Fruit fly (Drosophila melanogaster): ENCODE data around the gene Trmt112.

Gene Trmt112

DNA sequence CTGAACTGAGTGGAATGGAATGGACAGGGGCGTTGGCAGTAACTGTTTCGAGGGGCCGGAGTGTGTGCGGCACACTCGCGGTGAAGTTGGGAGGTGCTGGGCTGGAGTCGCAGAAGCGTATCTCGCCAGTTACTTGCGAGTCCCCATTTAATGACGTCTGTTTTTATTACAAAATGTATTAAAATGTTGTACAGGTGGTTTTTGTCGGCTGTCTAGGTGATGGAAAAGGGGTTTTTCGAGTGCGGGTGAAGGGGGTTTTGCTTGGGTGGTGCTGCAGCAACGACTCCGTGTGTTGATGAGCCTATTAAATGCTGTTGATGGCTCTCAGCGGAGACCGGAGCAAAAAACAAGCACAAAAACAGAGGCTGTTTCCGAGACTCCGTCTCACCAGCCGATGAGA lies 34.7 kb upstream of the Trmt112 start (continued):
- no peak for TF ChIP-seq jing (GFP tag; optimal IDR thresholded peaks at IDR 0.05)
- 0 out of 2 replicates have a peak, but pooled peaks have one; percentile 15 for TF ChIP-seq vvl (GFP tag; IDR thresholded peaks at IDR 0.05)
- no peak for TF ChIP-seq btn (GFP tag; optimal IDR thresholded peaks at IDR 0.05)
- TF ChIP-seq lov (optimal IDR thresholded peaks at IDR 0.05) = no peak
- no peak for TF ChIP-seq lov (GFP tag; IDR thresholded peaks at IDR 0.05)
- TF ChIP-seq abd-A (tag; optimal IDR thresholded peaks at IDR 0.05) = peak; percentile 71
- no peak for TF ChIP-seq CG10565 (GFP tag; optimal IDR thresholded peaks at IDR 0.05)
- no peak for TF ChIP-seq CG1602 (GFP tag; optimal IDR thresholded peaks at IDR 0.05)
- peak; percentile 1 for TF ChIP-seq CG30403 (GFP tag; optimal IDR thresholded peaks at IDR 0.05)
- no peak for TF ChIP-seq Nf-YC (tag; optimal IDR thresholded peaks at IDR 0.05)
- TF ChIP-seq B-H1 (GFP tag; IDR thresholded peaks at IDR 0.05) = no peak
- no peak for TF ChIP-seq CG17802 (tag; optimal IDR thresholded peaks at IDR 0.05)
- no peak for TF ChIP-seq CG17186 (GFP tag; optimal IDR thresholded peaks at IDR 0.05)
- TF ChIP-seq Aef1 (GFP tag; IDR thresholded peaks at IDR 0.05) = no peak
- TF ChIP-seq CG1603 (tag; optimal IDR thresholded peaks at IDR 0.05) = peak; percentile 25
- no peak for TF ChIP-seq Lhr (GFP tag; optimal IDR thresholded peaks at IDR 0.05)
- peak; percentile 37 for TF ChIP-seq CG2678 (tag; optimal IDR thresholded peaks at IDR 0.05)
- TF ChIP-seq hbn (GFP tag; IDR thresholded peaks at IDR 0.05; ENCODE audit: partially characterized antibody) = no peak
- TF ChIP-seq CG8944 (GFP tag; optimal IDR thresholded peaks at IDR 0.05) = no peak
- TF ChIP-seq Atf-2 (GFP tag; optimal IDR thresholded peaks at IDR 0.05) = no peak
- TF ChIP-seq CG10654 (GFP tag; optimal IDR thresholded peaks at IDR 0.05) = no peak
- TF ChIP-seq sug (tag; optimal IDR thresholded peaks at IDR 0.05) = no peak
- no peak for TF ChIP-seq kah (GFP tag; optimal IDR thresholded peaks at IDR 0.05)
- TF ChIP-seq CG9932 (GFP tag; IDR thresholded peaks at IDR 0.05) = peak; percentile 46
- no peak for TF ChIP-seq chn (GFP tag; optimal IDR thresholded peaks at IDR 0.05)
- no peak for TF ChIP-seq NK7.1 (GFP tag; optimal IDR thresholded peaks at IDR 0.05)
- TF ChIP-seq Sox100B (GFP tag; optimal IDR thresholded peaks at IDR 0.05) = no peak
- TF ChIP-seq CG17912 (GFP tag; optimal IDR thresholded peaks at IDR 0.05) = no peak
- no peak for TF ChIP-seq pfk (GFP tag; optimal IDR thresholded peaks at IDR 0.05)
- no peak for TF ChIP-seq CG7271 (tag; optimal IDR thresholded peaks at IDR 0.05)
- TF ChIP-seq CG17385 (GFP tag; optimal IDR thresholded peaks at IDR 0.05) = no peak
- TF ChIP-seq Xrp1 (GFP tag; IDR thresholded peaks at IDR 0.05) = peak; percentile 46; the same call in 1 of the 2 replicates
- TF ChIP-seq da (GFP tag; optimal IDR thresholded peaks at IDR 0.05) = no peak
- TF ChIP-seq CG10366 (GFP tag; IDR thresholded peaks at IDR 0.05) = 0 out of 2 replicates have a peak, but pooled peaks have one; percentile 18
- no peak for TF ChIP-seq ato (GFP tag; IDR thresholded peaks at IDR 0.05; ENCODE audit: partially characterized antibody)
- TF ChIP-seq CG14050 (GFP tag; IDR thresholded peaks at IDR 0.05) = no peak
- TF ChIP-seq so (GFP tag; IDR thresholded peaks at IDR 0.05) = peak; percentile 44; the same call in 1 of the 3 replicates
- no peak for TF ChIP-seq CG13123 (GFP tag; optimal IDR thresholded peaks at IDR 0.05)
- TF ChIP-seq CG2202 (tag; optimal IDR thresholded peaks at IDR 0.05) = no peak
- no peak for TF ChIP-seq Max (GFP tag; optimal IDR thresholded peaks at IDR 0.05)
- no peak for TF ChIP-seq Jarid2 (GFP tag; optimal IDR thresholded peaks at IDR 0.05)
- no peak for TF ChIP-seq B-H2 (GFP tag; optimal IDR thresholded peaks at IDR 0.05)
- TF ChIP-seq fd102C (GFP tag; optimal IDR thresholded peaks at IDR 0.05) = no peak
- TF ChIP-seq CG16779 (GFP tag; IDR thresholded peaks at IDR 0.05) = no peak
- no peak for TF ChIP-seq CG3163 (GFP tag; optimal IDR thresholded peaks at IDR 0.05)
- TF ChIP-seq Rfx (GFP tag; IDR thresholded peaks at IDR 0.05) = peak; percentile 31; the same call in 1 of the 2 replicates
- peak; percentile 28; the same call in 1 of the 2 replicates for TF ChIP-seq sisA (GFP tag; IDR thresholded peaks at IDR 0.05)
- TF ChIP-seq eyg (GFP tag; optimal IDR thresholded peaks at IDR 0.05) = no peak
- no peak for TF ChIP-seq C15 (GFP tag; IDR thresholded peaks at IDR 0.05)
- TF ChIP-seq nmo (GFP tag; optimal IDR thresholded peaks at IDR 0.05) = no peak
- TF ChIP-seq MTF-1 (GFP tag; optimal IDR thresholded peaks at IDR 0.05; ENCODE audit: borderline replicate concordance) = no peak
- no peak for TF ChIP-seq mirr (GFP tag; optimal IDR thresholded peaks at IDR 0.05)
